Fruit fly (Drosophila melanogaster): ENCODE results near the gene Ncc69.

Gene Ncc69

dm6 chr3L:12406999-12407632, 15.9 kb upstream of the Ncc69 start:
- TF ChIP-seq CG11902 (GFP tag; optimal IDR thresholded peaks at IDR 0.05) (no peak), Eip75B (GFP tag; optimal IDR thresholded peaks at IDR 0.05) (peak; percentile 26), net (GFP tag; optimal IDR thresholded peaks at IDR 0.05) (peak; percentile 24), CG34406 (GFP tag; optimal IDR thresholded peaks at IDR 0.05) (no peak), dsx (GFP tag; optimal IDR thresholded peaks at IDR 0.05; ENCODE audit: poor library complexity, severe bottlenecking) (no peak), CG10669 (GFP tag; optimal IDR thresholded peaks at IDR 0.05) (no peak), vri (GFP tag; optimal IDR thresholded peaks at IDR 0.05) (peak; percentile 52), fd59A (GFP tag; optimal IDR thresholded peaks at IDR 0.05) (peak; percentile 40), dac (GFP tag; optimal IDR thresholded peaks at IDR 0.05) (no peak), acj6 (GFP tag; optimal IDR thresholded peaks at IDR 0.05) (peak; percentile 68), Hr4 (GFP tag; optimal IDR thresholded peaks at IDR 0.05) (peak; percentile 4), svp (GFP tag) (peak; percentile 90), CG7368 (GFP tag; optimal IDR thresholded peaks at IDR 0.05) (peak; percentile 82), Sox14 (GFP tag; optimal IDR thresholded peaks at IDR 0.05) (peak; percentile 45), CG3919 (GFP tag; optimal IDR thresholded peaks at IDR 0.05) (no peak), salr (GFP tag; optimal IDR thresholded peaks at IDR 0.05) (peak; percentile 39 to 49), Hr39 (GFP tag; optimal IDR thresholded peaks at IDR 0.05) (no peak), achi (GFP tag; optimal IDR thresholded peaks at IDR 0.05) (peak; percentile 60), Lpt (GFP tag; optimal IDR thresholded peaks at IDR 0.05) (peak; percentile 7), Smox (GFP tag; optimal IDR thresholded peaks at IDR 0.05) (no peak), CG6163 (GFP tag; IDR thresholded peaks at IDR 0.05) (peak; percentile 77), cyc (GFP tag; optimal IDR thresholded peaks at IDR 0.05) (peak; percentile 69), CG16779 (tag; optimal IDR thresholded peaks at IDR 0.05) (peak; percentile 23), CG6792 (GFP tag; optimal IDR thresholded peaks at IDR 0.05) (peak; percentile 75), OdsH (GFP tag; optimal IDR thresholded peaks at IDR 0.05) (peak; percentile 67), CG6808 (GFP tag; optimal IDR thresholded peaks at IDR 0.05) (peak; percentile 52), CG8119 (GFP tag; IDR thresholded peaks at IDR 0.05) (peak; percentile 41), Hr38 (GFP tag; optimal IDR thresholded peaks at IDR 0.05) (peak; percentile 77), CG31627 (GFP tag; optimal IDR thresholded peaks at IDR 0.05) (peak; percentile 61), Ets96B (tag; optimal IDR thresholded peaks at IDR 0.05) (no peak), Ets21C (GFP tag; optimal IDR thresholded peaks at IDR 0.05) (peak; percentile 24), Met (GFP tag; optimal IDR thresholded peaks at IDR 0.05) (no peak), CG11294 (GFP tag; IDR thresholded peaks at IDR 0.05) (no peak), fkh (GFP tag; optimal IDR thresholded peaks at IDR 0.05) (peak; percentile 98), CG3032 (tag; optimal IDR thresholded peaks at IDR 0.05) (peak; percentile 4), Eip93F (GFP tag; optimal IDR thresholded peaks at IDR 0.05) (no peak), lz (GFP tag; optimal IDR thresholded peaks at IDR 0.05) (peak; percentile 47), CG32006 (GFP tag; optimal IDR thresholded peaks at IDR 0.05) (no peak), CG11762 (GFP tag; optimal IDR thresholded peaks at IDR 0.05; ENCODE audit: insufficient read depth) (peak; percentile 50), CG8319 (GFP tag; optimal IDR thresholded peaks at IDR 0.05) (no peak), Gug (GFP tag; IDR thresholded peaks at IDR 0.05) (0 out of 2 replicates have a peak, but pooled peaks have one; percentile 30), ss (GFP tag; optimal IDR thresholded peaks at IDR 0.05) (peak; percentile 60 to 84), Sox15 (GFP tag; optimal IDR thresholded peaks at IDR 0.05) (no peak), spab (GFP tag; optimal IDR thresholded peaks at IDR 0.05) (no peak), CG6854 (GFP tag; optimal IDR thresholded peaks at IDR 0.05) (peak; percentile 37), eg (GFP tag; IDR thresholded peaks at IDR 0.05) (peak; percentile 57), fd85E (GFP tag; optimal IDR thresholded peaks at IDR 0.05) (peak; percentile 49), Blimp-1 (GFP tag; optimal IDR thresholded peaks at IDR 0.05) (peak; percentile 60), pdm3 (GFP tag; optimal IDR thresholded peaks at IDR 0.05) (no peak), CG4318 (GFP tag; optimal IDR thresholded peaks at IDR 0.05) (no peak), topi (GFP tag; optimal IDR thresholded peaks at IDR 0.05) (peak; percentile 14)
